Fruit fly (Drosophila melanogaster) whole organism, embryonic: ENCODE measurements around the gene CG9795.

Experiments
- Ada2b ChIP-seq: fragments of 200-800 bp; sonication (Bioruptor generic); IDR thresholded peaks from 2 replicates; pipeline ENCODE4 v1.3.6; 2022; ENCODE audit warnings: missing biosample characterization, missing genetic modification characterization
- Atf-2 ChIP-seq: fragments of 200-800 bp; sonication (Bioruptor generic); optimal IDR thresholded peaks from 2 replicates; lab custom pipeline; 2016; ENCODE audit warnings: missing biosample characterization, missing genetic modification characterization
- Atf6 ChIP-seq: fragments of 200-800 bp; sonication (Bioruptor generic); IDR thresholded peaks from 2 replicates; pipeline ENCODE4 v1.3.6; 2022; ENCODE audit warnings: missing biosample characterization, missing genetic modification characterization
- Bdp1 ChIP-seq: fragments of 200-800 bp; sonication (Bioruptor generic); optimal IDR thresholded peaks from 3 replicates; lab custom pipeline; 2016; ENCODE audit warnings: missing biosample characterization, missing genetic modification characterization
- CG10321 ChIP-seq: fragments of 200-800 bp; sonication (Bioruptor generic); IDR thresholded peaks from 2 replicates; pipeline ENCODE4 v1.3.6; 2022; ENCODE audit warnings: missing biosample characterization, missing genetic modification characterization
- CG12659 ChIP-seq: fragments of 200-800 bp; sonication (Bioruptor generic); optimal IDR thresholded peaks from 3 replicates; lab custom pipeline; 2017; ENCODE audit warnings: mild to moderate bottlenecking, missing biosample characterization, missing genetic modification reagents, missing genetic modification characterization
- CG13894 ChIP-seq: fragments of 200-800 bp; sonication (Bioruptor generic); optimal IDR thresholded peaks from 3 replicates; lab custom pipeline; 2018; ENCODE audit warnings: missing biosample characterization, mild to moderate bottlenecking, missing genetic modification characterization, moderate library complexity
- CG14014 ChIP-seq: fragments of 200-800 bp; sonication (Bioruptor generic); IDR thresholded peaks from 2 replicates; pipeline ENCODE4 v1.3.6; 2022; ENCODE audit warnings: missing biosample characterization, missing genetic modification characterization
- CG15514 ChIP-seq: fragments of 200-800 bp; sonication (Bioruptor generic); optimal IDR thresholded peaks from 3 replicates; lab custom pipeline; 2017; ENCODE audit warnings: missing biosample characterization, missing genetic modification characterization, mild to moderate bottlenecking, moderate library complexity, missing genetic modification reagents
- CG16815 ChIP-seq: fragments of 200-800 bp; sonication (Bioruptor generic); optimal IDR thresholded peaks from 3 replicates; lab custom pipeline; 2017; ENCODE audit warnings: missing biosample characterization, mild to moderate bottlenecking, missing genetic modification characterization
- CG17568 ChIP-seq: fragments of 200-800 bp; sonication (Bioruptor generic); optimal IDR thresholded peaks from 2 replicates; lab custom pipeline; 2018; ENCODE audit warnings: missing biosample characterization, mild to moderate bottlenecking, missing genetic modification characterization, moderate library complexity
- CG3407 ChIP-seq: fragments of 200-800 bp; sonication (Bioruptor generic); optimal IDR thresholded peaks from 2 replicates; lab custom pipeline; 2018; ENCODE audit warnings: missing biosample characterization, mild to moderate bottlenecking, missing genetic modification characterization
- CG4328 ChIP-seq: fragments of 200-800 bp; sonication (Bioruptor generic); optimal IDR thresholded peaks from 3 replicates; lab custom pipeline; 2017; ENCODE audit warnings: missing biosample characterization, missing genetic modification reagents, missing genetic modification characterization
- CG6272 ChIP-seq: fragments of 200-800 bp; sonication (Bioruptor generic); IDR thresholded peaks from 2 replicates; pipeline ENCODE4 v1.3.6; 2022; ENCODE audit warnings: missing biosample characterization, missing genetic modification characterization
- CG7745 ChIP-seq: fragments of 200-800 bp; sonication (Bioruptor generic); optimal IDR thresholded peaks from 2 replicates; lab custom pipeline; 2018; ENCODE audit warnings: missing biosample characterization, mild to moderate bottlenecking, missing genetic modification characterization, moderate library complexity
- CG7786 ChIP-seq: fragments of 200-800 bp; sonication (Bioruptor generic); optimal IDR thresholded peaks from 2 replicates; lab custom pipeline; 2016; ENCODE audit warnings: missing biosample characterization, missing genetic modification characterization
- CG7839 ChIP-seq: fragments of 200-800 bp; sonication (Bioruptor generic); optimal IDR thresholded peaks from 3 replicates; lab custom pipeline; 2018; ENCODE audit warnings: missing biosample characterization, mild to moderate bottlenecking, missing genetic modification characterization, moderate library complexity
- CG8765 ChIP-seq: fragments of 200-800 bp; sonication (Bioruptor generic); IDR thresholded peaks from 2 replicates; pipeline ENCODE4 v1.3.6; 2022; ENCODE audit warnings: missing biosample characterization, missing genetic modification characterization
- CG9437 ChIP-seq: fragments of 200-800 bp; sonication (Bioruptor generic); optimal IDR thresholded peaks from 2 replicates; lab custom pipeline; 2018; ENCODE audit warnings: missing biosample characterization, mild to moderate bottlenecking, missing genetic modification characterization
- D19B ChIP-seq: fragments of 200-800 bp; sonication (Bioruptor generic); optimal IDR thresholded peaks from 2 replicates; lab custom pipeline; 2017; ENCODE audit warnings: missing biosample characterization, mild to moderate bottlenecking, missing genetic modification characterization
- Deaf1 ChIP-seq: fragments of 200-800 bp; optimal IDR thresholded peaks from 3 replicates; lab custom pipeline; 2019; ENCODE audit warnings: missing biosample characterization, mild to moderate bottlenecking, missing genetic modification characterization, moderate library complexity
- Dip3 ChIP-seq: fragments of 200-800 bp; sonication (Bioruptor generic); optimal IDR thresholded peaks from 3 replicates; lab custom pipeline; 2016; ENCODE audit warnings: missing biosample characterization, missing genetic modification characterization
- Fer3 ChIP-seq: fragments of 200-800 bp; sonication (Bioruptor generic); optimal IDR thresholded peaks from 2 replicates; lab custom pipeline; 2018; ENCODE audit warnings: missing biosample characterization, mild to moderate bottlenecking, missing genetic modification characterization, moderate library complexity
- NC2β ChIP-seq: fragments of 200-800 bp; sonication (Bioruptor generic); optimal IDR thresholded peaks from 2 replicates; lab custom pipeline; 2016; ENCODE audit warnings: missing biosample characterization, missing genetic modification characterization
- NK7.1 ChIP-seq: fragments of 200-800 bp; sonication (Bioruptor generic); optimal IDR thresholded peaks from 3 replicates; lab custom pipeline; 2016; ENCODE audit warnings: missing biosample characterization, missing genetic modification characterization
- Oli ChIP-seq: fragments of 200-800 bp; sonication (Bioruptor generic); optimal IDR thresholded peaks from 2 replicates; lab custom pipeline; 2018; ENCODE audit warnings: missing biosample characterization, mild to moderate bottlenecking, missing genetic modification characterization, moderate library complexity
- Side ChIP-seq: fragments of 200-800 bp; sonication (Bioruptor generic); optimal IDR thresholded peaks from 2 replicates; lab custom pipeline; 2016; ENCODE audit warnings: missing biosample characterization, missing genetic modification characterization
- Sox100B ChIP-seq: fragments of 200-800 bp; sonication (Bioruptor generic); optimal IDR thresholded peaks from 3 replicates; lab custom pipeline; 2018; ENCODE audit warnings: missing biosample characterization, mild to moderate bottlenecking, missing genetic modification characterization
- Vsx1 ChIP-seq: fragments of 200-800 bp; sonication (Bioruptor generic); optimal IDR thresholded peaks from 2 replicates; lab custom pipeline; 2017; ENCODE audit warnings: missing biosample characterization, mild to moderate bottlenecking, missing genetic modification characterization, missing genetic modification reagents
- ac ChIP-seq: fragments of 200-800 bp; sonication (Bioruptor generic); optimal IDR thresholded peaks from 3 replicates; lab custom pipeline; 2017; ENCODE audit warnings: missing biosample characterization, mild to moderate bottlenecking, missing genetic modification characterization
- ap ChIP-seq: fragments of 200-800 bp; sonication (Bioruptor generic); IDR thresholded peaks from 2 replicates; pipeline ENCODE4 v1.3.6; 2022; ENCODE audit warnings: missing biosample characterization, missing genetic modification characterization
- bab2 ChIP-seq: fragments of 200-800 bp; sonication (Bioruptor generic); optimal IDR thresholded peaks from 2 replicates; lab custom pipeline; 2016; ENCODE audit warnings: missing biosample characterization, missing genetic modification characterization
- cato ChIP-seq: fragments of 200-800 bp; sonication (Bioruptor generic); optimal IDR thresholded peaks from 2 replicates; lab custom pipeline; 2016; ENCODE audit warnings: missing biosample characterization, missing genetic modification characterization, borderline replicate concordance
- chif ChIP-seq, 2 experiments: fragments of 200-800 bp; sonication (Bioruptor generic); optimal IDR thresholded peaks; 3 replicates each; lab custom pipeline; 2016; ENCODE audit warnings: missing biosample characterization in 2 of 2, missing genetic modification characterization in 2 of 2
- danr ChIP-seq: fragments of 200-800 bp; sonication (Bioruptor generic); IDR thresholded peaks from 2 replicates; pipeline ENCODE4 v1.3.6; 2022; ENCODE audit warnings: missing biosample characterization, missing genetic modification characterization
- esg ChIP-seq: fragments of 200-800 bp; sonication (Bioruptor generic); conservative IDR thresholded peaks from 2 replicates; pipeline ENCODE4 v1.3.6; 2022; ENCODE audit warnings: missing biosample characterization, missing genetic modification characterization
- exex ChIP-seq: fragments of 200-800 bp; sonication (Bioruptor generic); optimal IDR thresholded peaks from 4 replicates; lab custom pipeline; 2018; ENCODE audit warnings: missing biosample characterization, mild to moderate bottlenecking, missing genetic modification characterization, moderate library complexity
- fd64A ChIP-seq: fragments of 200-800 bp; sonication (Bioruptor generic); optimal IDR thresholded peaks from 3 replicates; lab custom pipeline; 2018; ENCODE audit warnings: missing biosample characterization, mild to moderate bottlenecking, missing genetic modification characterization
- gem ChIP-seq: fragments of 200-800 bp; sonication (Bioruptor generic); optimal IDR thresholded peaks from 2 replicates; lab custom pipeline; 2019; ENCODE audit warnings: missing biosample characterization, mild to moderate bottlenecking, missing genetic modification characterization, moderate library complexity
- gfzf ChIP-seq: fragments of 200-800 bp; sonication (Bioruptor generic); optimal IDR thresholded peaks from 2 replicates; lab custom pipeline; 2016; ENCODE audit warnings: missing biosample characterization, mild to moderate bottlenecking, missing genetic modification characterization, moderate library complexity
- hth ChIP-seq: fragments of >200 bp; optimal IDR thresholded peaks from 2 replicates; lab custom pipeline; 2017; ENCODE audit warnings: inconsistent platforms
- ind ChIP-seq: fragments of 200-800 bp; sonication (Bioruptor generic); optimal IDR thresholded peaks from 3 replicates; lab custom pipeline; 2016; ENCODE audit warnings: missing biosample characterization, missing genetic modification characterization
- lov ChIP-seq, 2 experiments: fragments of 200-800 bp in 1 of 2; fragments of >200 bp in 1 of 2; sonication (Bioruptor generic) in 1 of 2; IDR thresholded peaks in 1 of 2; optimal IDR thresholded peaks in 1 of 2; 2 replicates in 1 of 2; 3 replicates in 1 of 2; pipeline versions ENCODE4 v1.3.6 to Lab custom; 2017 to 2022; ENCODE audit warnings: missing biosample characterization in 1 of 2, missing genetic modification characterization in 1 of 2
- peb ChIP-seq: fragments of 200-800 bp; sonication (Bioruptor generic); IDR thresholded peaks from 2 replicates; pipeline ENCODE4 v1.3.6; 2022; ENCODE audit warnings: missing biosample characterization, missing genetic modification characterization
- phol ChIP-seq: fragments of 200-800 bp; sonication (Bioruptor generic); optimal IDR thresholded peaks from 3 replicates; lab custom pipeline; 2018; ENCODE audit warnings: missing biosample characterization, mild to moderate bottlenecking, missing genetic modification characterization, moderate library complexity
- sim ChIP-seq: fragments of 200-800 bp; sonication (Bioruptor generic); IDR thresholded peaks from 2 replicates; pipeline ENCODE4 v1.3.6; 2022; ENCODE audit warnings: missing biosample characterization, missing genetic modification characterization
- sna ChIP-seq: fragments of 200-800 bp; sonication (Bioruptor generic); IDR thresholded peaks from 2 replicates; pipeline ENCODE4 v1.3.6; 2022; ENCODE audit warnings: missing biosample characterization, missing genetic modification characterization; ENCODE audit not compliant: partially characterized antibody
- tgo ChIP-seq: fragments of 200-800 bp; sonication (Bioruptor generic); IDR thresholded peaks from 3 replicates; pipeline ENCODE4 v1.3.6; 2022; ENCODE audit warnings: missing biosample characterization, missing genetic modification characterization
- vvl ChIP-seq: fragments of 200-800 bp; sonication (Bioruptor generic); IDR thresholded peaks from 2 replicates; pipeline ENCODE4 v1.3.6; 2022; ENCODE audit warnings: missing biosample characterization, missing genetic modification characterization
- wor ChIP-seq: fragments of 200-800 bp; sonication (Bioruptor generic); IDR thresholded peaks from 2 replicates; pipeline ENCODE4 v1.3.6; 2022; ENCODE audit warnings: missing biosample characterization, missing genetic modification characterization
- zfh1 ChIP-seq: fragments of 200-800 bp; sonication (Bioruptor generic); IDR thresholded peaks from 3 replicates; pipeline ENCODE4 v1.3.6; 2022; ENCODE audit warnings: missing biosample characterization, missing genetic modification characterization

Gene CG9795

DNA sequence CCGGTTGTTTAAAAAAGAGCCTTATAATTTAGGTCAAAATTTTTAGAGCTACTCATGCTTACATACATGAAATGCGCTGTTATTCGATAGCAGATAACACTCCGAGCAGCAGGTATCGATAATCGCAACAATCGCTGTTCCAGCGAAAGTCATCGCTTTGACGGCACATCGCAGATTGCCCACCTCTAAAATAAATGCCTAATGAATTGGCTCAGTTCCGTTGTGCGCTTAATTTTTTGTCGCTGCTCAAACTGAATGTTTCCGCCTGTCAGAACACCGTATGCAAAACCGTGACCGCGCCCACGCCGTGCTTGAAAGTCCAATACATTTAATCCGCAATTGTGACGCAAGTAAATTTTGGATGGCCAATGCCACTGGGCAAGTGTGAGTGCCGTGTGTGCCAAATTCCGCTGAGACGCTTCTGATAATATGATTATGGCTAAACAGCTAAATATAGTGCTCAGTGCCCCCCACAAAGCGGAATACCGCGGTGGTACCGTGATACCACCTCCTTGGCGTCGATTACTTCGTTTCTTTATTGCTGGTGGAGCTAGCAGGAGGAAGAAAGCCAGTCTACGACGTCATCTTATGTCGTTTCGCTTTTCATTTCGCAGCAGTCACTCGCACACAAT, at the start of gene CG9795 (continued):
- TF ChIP-seq sim (GFP tag; lab: Robert Waterston, UW) = no peak
- no peak for TF ChIP-seq CG10321 (GFP tag; lab: Robert Waterston, UW)
- TF ChIP-seq esg (GFP tag; lab: Robert Waterston, UW) = no peak
- TF ChIP-seq hth = no peak
- TF ChIP-seq NK7.1 (GFP tag; lab: Kevin White, UChicago) = no peak
- no peak for TF ChIP-seq CG3407 (GFP tag; lab: Kevin White, UChicago)
- peak; percentile 89 for TF ChIP-seq sna
- TF ChIP-seq CG14014 (GFP tag; lab: Robert Waterston, UW) = no peak
- TF ChIP-seq Ada2b (GFP tag; lab: Robert Waterston, UW) = no peak
- TF ChIP-seq ac (GFP tag; lab: Kevin White, UChicago) = no peak
- no peak for TF ChIP-seq ap (GFP tag; lab: Robert Waterston, UW)
- no peak for TF ChIP-seq Bdp1 (GFP tag; lab: Kevin White, UChicago)
- peak; percentile 54 for TF ChIP-seq CG7745 (tag; lab: Kevin White, UChicago)
- TF ChIP-seq Deaf1 (tag; lab: Kevin White, UChicago) = no peak
- TF ChIP-seq chif (GFP tag; optimal IDR thresholded peaks at IDR 0.05; lab: Kevin White, UChicago) = no peak
- TF ChIP-seq wor = no peak
- no peak for TF ChIP-seq ind
- TF ChIP-seq CG16815 = no peak
- no peak for TF ChIP-seq D19B (GFP tag; lab: Kevin White, UChicago)
- no peak for TF ChIP-seq fd64A
- TF ChIP-seq vvl (GFP tag; lab: Robert Waterston, UW) = peak; percentile 45; the same call in 1 of the 2 replicates
- no peak for TF ChIP-seq CG9437 (GFP tag; lab: Kevin White, UChicago)
- TF ChIP-seq bab2 = no peak
- TF ChIP-seq gfzf (GFP tag; lab: Kevin White, UChicago) = peak; percentile 5
- TF ChIP-seq Oli = no peak
- TF ChIP-seq zfh1 = no peak
- no peak for TF ChIP-seq exex
- peak; percentile 44 for TF ChIP-seq CG7786 (GFP tag; lab: Kevin White, UChicago)
- no peak for TF ChIP-seq CG7839 (tag; lab: Kevin White, UChicago)
- no peak for TF ChIP-seq CG13894 (tag; lab: Kevin White, UChicago)
- no peak for TF ChIP-seq CG17568
- TF ChIP-seq CG15514 (GFP tag; lab: Kevin White, UChicago) = peak; percentile 84
- no peak for TF ChIP-seq gem (tag; lab: Kevin White, UChicago)
- peak; percentile 46; the same call in 1 of the 2 replicates for TF ChIP-seq Atf6 (GFP tag; lab: Robert Waterston, UW)
- TF ChIP-seq tgo (GFP tag; lab: Robert Waterston, UW) = no peak
- TF ChIP-seq danr (GFP tag; lab: Robert Waterston, UW) = no peak
- TF ChIP-seq CG8765 (GFP tag; lab: Robert Waterston, UW) = no peak
- no peak for TF ChIP-seq cato (GFP tag; lab: Kevin White, UChicago)
- no peak for TF ChIP-seq CG4328 (GFP tag; lab: Kevin White, UChicago)
- TF ChIP-seq lov (optimal IDR thresholded peaks at IDR 0.05; lab: Kevin White, UChicago) = no peak
- TF ChIP-seq lov (GFP tag; IDR thresholded peaks at IDR 0.05; lab: Robert Waterston, UW) = no peak
- no peak for TF ChIP-seq Atf-2 (GFP tag; lab: Kevin White, UChicago)
- no peak for TF ChIP-seq phol (tag; lab: Kevin White, UChicago)
- no peak for TF ChIP-seq NC2β (GFP tag; lab: Kevin White, UChicago)
- TF ChIP-seq CG6272 = no peak
- peak; percentile 33 for TF ChIP-seq Side (GFP tag; lab: Kevin White, UChicago)
- peak; percentile 76 for TF ChIP-seq CG12659 (GFP tag; lab: Kevin White, UChicago)
- TF ChIP-seq Vsx1 = no peak
- TF ChIP-seq Fer3 = peak; percentile 7
- no peak for TF ChIP-seq Sox100B
- TF ChIP-seq Dip3 (GFP tag; lab: Kevin White, UChicago) = no peak
- TF ChIP-seq peb (GFP tag; lab: Robert Waterston, UW) = no peak
